Fruit fly (Drosophila melanogaster): ENCODE results near the gene CG12502.

The CG12502 gene

DNA sequence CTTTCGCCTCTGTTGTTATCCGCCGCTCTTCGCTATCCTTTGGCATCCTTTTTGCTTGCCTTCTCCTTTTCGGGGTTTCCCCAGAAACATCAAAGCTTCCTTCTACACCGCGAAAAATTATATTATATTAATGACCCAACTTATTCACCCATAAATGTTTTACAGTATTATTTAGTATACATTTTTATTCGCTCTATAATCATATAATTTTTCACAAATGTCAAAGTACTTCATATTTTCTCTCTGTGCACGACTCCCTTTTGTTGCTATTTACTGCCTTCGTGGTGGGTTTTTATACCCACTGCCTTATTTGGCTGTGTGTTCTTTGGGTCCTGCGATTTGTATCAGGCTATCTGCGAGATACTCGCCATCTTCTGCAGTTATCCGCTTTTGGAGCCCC lies 52.0 kb downstream of the CG12502 start (continued):
- peak; percentile 46 for TF ChIP-seq Meics (GFP tag; optimal IDR thresholded peaks at IDR 0.05)
- TF ChIP-seq ems (GFP tag; optimal IDR thresholded peaks at IDR 0.05), result no peak
- no peak for TF ChIP-seq CG13287 (GFP tag; IDR thresholded peaks at IDR 0.05; ENCODE audit: partially characterized antibody)
- no peak for TF ChIP-seq Mad (GFP tag; optimal IDR thresholded peaks at IDR 0.05)
- no peak for TF ChIP-seq CG1603 (tag; optimal IDR thresholded peaks at IDR 0.05)
- TF ChIP-seq mld (GFP tag; IDR thresholded peaks at IDR 0.05; ENCODE audit: partially characterized antibody), result no peak
- TF ChIP-seq fd96Cb (tag; optimal IDR thresholded peaks at IDR 0.05), result peak; percentile 6
- no peak for TF ChIP-seq ftz-f1 (GFP tag; optimal IDR thresholded peaks at IDR 0.05)
- TF ChIP-seq CG6813 (GFP tag; optimal IDR thresholded peaks at IDR 0.05), result no peak
- TF ChIP-seq PHDP (tag; optimal IDR thresholded peaks at IDR 0.05), result no peak
- no peak for TF ChIP-seq CG11247 (GFP tag; IDR thresholded peaks at IDR 0.05)
- TF ChIP-seq CG16813 (GFP tag; IDR thresholded peaks at IDR 0.05; ENCODE audit: partially characterized antibody), result no peak
- no peak for TF ChIP-seq jumu (GFP tag; optimal IDR thresholded peaks at IDR 0.05)
- TF ChIP-seq Sry-δ (GFP tag; optimal IDR thresholded peaks at IDR 0.05), result no peak
- TF ChIP-seq BtbVII (GFP tag; optimal IDR thresholded peaks at IDR 0.05), result no peak
- no peak for TF ChIP-seq Hey (tag; optimal IDR thresholded peaks at IDR 0.05)
- no peak for TF ChIP-seq ara (GFP tag; IDR thresholded peaks at IDR 0.05)
- TF ChIP-seq CG3838 (GFP tag; optimal IDR thresholded peaks at IDR 0.05), result no peak
- no peak for TF ChIP-seq CG13123 (GFP tag; optimal IDR thresholded peaks at IDR 0.05)
- peak; percentile 25 for TF ChIP-seq CG10267 (tag; optimal IDR thresholded peaks at IDR 0.05)
- no peak for TF ChIP-seq CG7745 (tag; optimal IDR thresholded peaks at IDR 0.05)
- peak; percentile 37; the same call in 1 of the 2 replicates for TF ChIP-seq CG31441 (GFP tag; IDR thresholded peaks at IDR 0.05)
- no peak for TF ChIP-seq CG31224 (GFP tag; IDR thresholded peaks at IDR 0.05)
- TF ChIP-seq z (GFP tag; IDR thresholded peaks at IDR 0.05), result no peak
- no peak for TF ChIP-seq sqz (GFP tag; optimal IDR thresholded peaks at IDR 0.05)
- TF ChIP-seq CG4282 (GFP tag; optimal IDR thresholded peaks at IDR 0.05), result no peak
- no peak for TF ChIP-seq CG4707 (GFP tag; optimal IDR thresholded peaks at IDR 0.05)
- TF ChIP-seq Kr (GFP tag; optimal IDR thresholded peaks at IDR 0.05), result no peak
- TF ChIP-seq CG5180 (GFP tag; optimal IDR thresholded peaks at IDR 0.05), result no peak
- TF ChIP-seq CG14710 (tag; optimal IDR thresholded peaks at IDR 0.05), result no peak
- TF ChIP-seq D19B (GFP tag; optimal IDR thresholded peaks at IDR 0.05), result no peak
- TF ChIP-seq CG11560 (tag; IDR thresholded peaks at IDR 0.05), result no peak
- TF ChIP-seq CG32772 (GFP tag; IDR thresholded peaks at IDR 0.05), result no peak
- no peak for TF ChIP-seq peb (GFP tag; IDR thresholded peaks at IDR 0.05)
- TF ChIP-seq schlank (tag; optimal IDR thresholded peaks at IDR 0.05), result no peak
- no peak for TF ChIP-seq onecut (GFP tag; IDR thresholded peaks at IDR 0.05)
- no peak for TF ChIP-seq gcm (GFP tag; optimal IDR thresholded peaks at IDR 0.05)
- TF ChIP-seq CG2116 (GFP tag; optimal IDR thresholded peaks at IDR 0.05), result no peak
- TF ChIP-seq Hr51 (GFP tag; optimal IDR thresholded peaks at IDR 0.05), result peak in 1 of 2 experiments; percentile 47
- TF ChIP-seq exex (tag; optimal IDR thresholded peaks at IDR 0.05), result no peak
- TF ChIP-seq CG8924 (tag; optimal IDR thresholded peaks at IDR 0.05), result peak; percentile 4
- no peak for TF ChIP-seq cg (GFP tag; optimal IDR thresholded peaks at IDR 0.05)
- TF ChIP-seq HHEX (GFP tag; optimal IDR thresholded peaks at IDR 0.05), result peak; percentile 1
- TF ChIP-seq lmd (GFP tag; IDR thresholded peaks at IDR 0.05), result peak; percentile 49
- no peak for TF ChIP-seq C15 (GFP tag; IDR thresholded peaks at IDR 0.05)
- no peak for TF ChIP-seq CG4730 (GFP tag; IDR thresholded peaks at IDR 0.05)
- TF ChIP-seq CG18619 (GFP tag; optimal IDR thresholded peaks at IDR 0.05), result no peak
- TF ChIP-seq Drgx (GFP tag; IDR thresholded peaks at IDR 0.05), result no peak
- TF ChIP-seq lilli (GFP tag; optimal IDR thresholded peaks at IDR 0.05), result peak; percentile 20
- TF ChIP-seq hkb (optimal IDR thresholded peaks at IDR 0.05), result no peak
- peak; percentile 59 for TF ChIP-seq hkb (GFP tag; IDR thresholded peaks at IDR 0.05)
- no peak for TF ChIP-seq CG17612 (GFP tag; IDR thresholded peaks at IDR 0.05)
